Worm (Caenorhabditis elegans) whole organism, midembryonic: ENCODE results near the gene F22E5.9.
"Not testable (repeated sequence)": the region's sequence is repeated elsewhere in the genome, so short reads cannot be mapped to it uniquely, and the experiment has no call there.

Experiments used
- T22C8.4 ChIP-seq: fragments of 200-800 bp; sonication (Bioruptor generic); IDR thresholded peaks from 2 replicates; pipeline ENCODE4 v1.3.6; 2022; ENCODE audit warnings: missing genetic modification characterization, missing compliant biosample characterization
- cog-1 ChIP-seq: sonication (generic microtip); optimal IDR thresholded peaks from 2 replicates; lab custom pipeline; 2016; ENCODE audit warnings: missing genetic modification characterization, missing compliant biosample characterization
- flt-1 ChIP-seq: fragments of 200-800 bp; sonication (Bioruptor generic); IDR thresholded peaks from 2 replicates; pipeline ENCODE4 v1.3.6; 2022; ENCODE audit warnings: missing genetic modification characterization, missing compliant biosample characterization
- klf-2 ChIP-seq: fragments of 200-800 bp; sonication (Bioruptor generic); conservative IDR thresholded peaks from 2 replicates; pipeline ENCODE4 v1.3.6; 2022; ENCODE audit warnings: missing genetic modification reagents, missing genetic modification characterization, missing compliant biosample characterization
- med-1 ChIP-seq: sonication (generic microtip); optimal IDR thresholded peaks from 2 replicates; lab custom pipeline; 2017; ENCODE audit warnings: missing genetic modification characterization, mild to moderate bottlenecking, missing compliant biosample characterization, antibody characterized with exemption, missing genetic modification reagents; ENCODE audit not compliant: insufficient read depth
- ref-1 ChIP-seq: fragments of 200-800 bp; sonication (Bioruptor generic); conservative IDR thresholded peaks from 2 replicates; pipeline ENCODE4 v1.3.6; 2022; ENCODE audit warnings: missing genetic modification reagents, missing genetic modification characterization, missing compliant biosample characterization
- tab-1 ChIP-seq: fragments of 200-800 bp; sonication (Bioruptor generic); IDR thresholded peaks from 2 replicates; pipeline ENCODE4 v1.3.6; 2022; ENCODE audit warnings: missing genetic modification characterization, missing compliant biosample characterization
- ztf-23 ChIP-seq: fragments of 200-800 bp; sonication (Bioruptor generic); IDR thresholded peaks from 2 replicates; pipeline ENCODE4 v1.3.6; 2022; ENCODE audit warnings: missing genetic modification reagents, missing genetic modification characterization, missing compliant biosample characterization
- ztf-29 ChIP-seq: fragments of 200-800 bp; sonication (Bioruptor generic); IDR thresholded peaks from 2 replicates; pipeline ENCODE4 v1.3.6; 2022; ENCODE audit warnings: missing genetic modification reagents, missing genetic modification characterization, missing compliant biosample characterization

F22E5.9 gene

ce11 chrII:2672320-2672719 is 34.1 kb downstream of the F22E5.9 start, which contains the start of gene sri-57:
Gene sri-57, minus strand, starts transcription at chrII:2672420.
- TF ChIP-seq cog-1; med-1 (GFP tag; lab: Kevin White, UChicago); klf-2 (GFP tag; lab: Robert Waterston, UW): not testable (repeated sequence)

- TF ChIP-seq klf-2 (GFP tag; lab: Robert Waterston, UW); ztf-23 (GFP tag; lab: Robert Waterston, UW); flt-1: not testable (repeated sequence)
Measured at ce11 chrII:2673534-2673933, 35.3 kb downstream of the F22E5.9 start, which contains the start of the genes F22E5.20 and F22E5.1. Gene F22E5.20, minus strand, starts transcription at chrII:2673634. Gene F22E5.1, plus strand, starts transcription at chrII:2673775.

- TF ChIP-seq ztf-29 (GFP tag; lab: Robert Waterston, UW) (no peak), cog-1 (no peak)
Measured at ce11 chrII:2677534-2678168, 39.5 kb downstream of the F22E5.9 start, which contains the start of gene F22E5.17. Gene F22E5.17, plus strand, starts transcription at chrII:2678041.

- no peak for TF ChIP-seq klf-2 (GFP tag; lab: Robert Waterston, UW)
- TF ChIP-seq med-1 (GFP tag; lab: Kevin White, UChicago), result no peak
- TF ChIP-seq tab-1 (GFP tag; lab: Robert Waterston, UW), result no peak
- TF ChIP-seq T22C8.4, result no peak
- no peak for TF ChIP-seq ztf-23 (GFP tag; lab: Robert Waterston, UW)
- TF ChIP-seq flt-1, result no peak
- no peak for TF ChIP-seq ref-1 (GFP tag; lab: Robert Waterston, UW)
- no peak for TF ChIP-seq ztf-29 (GFP tag; lab: Robert Waterston, UW)
Measured at ce11 chrII:2681118-2681517, 42.9 kb downstream of the F22E5.9 start, which contains the start of gene F34D6.1. Gene F34D6.1, minus strand, starts transcription at chrII:2681218.

- TF ChIP-seq ztf-23 (GFP tag; lab: Robert Waterston, UW) (no peak), T22C8.4 (no peak), med-1 (GFP tag; lab: Kevin White, UChicago) (no peak), tab-1 (GFP tag; lab: Robert Waterston, UW) (no peak), cog-1 (no peak), ztf-29 (GFP tag; lab: Robert Waterston, UW) (no peak), klf-2 (GFP tag; lab: Robert Waterston, UW) (no peak), flt-1 (no peak), ref-1 (GFP tag; lab: Robert Waterston, UW) (no peak)
Measured at ce11 chrII:2684208-2684607, 46.0 kb downstream of the F22E5.9 start, which contains the start of gene ceh-87. Gene ceh-87, minus strand, starts transcription at chrII:2684308.

ce11 chrII:2684783-2685182 is 46.6 kb downstream of the F22E5.9 start:
- TF ChIP-seq ref-1 (GFP tag; lab: Robert Waterston, UW), result no peak
- TF ChIP-seq med-1 (GFP tag; lab: Kevin White, UChicago), result no peak
- TF ChIP-seq T22C8.4, result no peak
- no peak for TF ChIP-seq cog-1
- no peak for TF ChIP-seq ztf-29 (GFP tag; lab: Robert Waterston, UW)
- TF ChIP-seq flt-1, result no peak
- no peak for TF ChIP-seq klf-2 (GFP tag; lab: Robert Waterston, UW)
- no peak for TF ChIP-seq tab-1 (GFP tag; lab: Robert Waterston, UW)
- no peak for TF ChIP-seq ztf-23 (GFP tag; lab: Robert Waterston, UW)

- TF ChIP-seq T22C8.4, result no peak
- no peak for TF ChIP-seq tab-1 (GFP tag; lab: Robert Waterston, UW)
- no peak for TF ChIP-seq cog-1
- TF ChIP-seq ztf-29 (GFP tag; lab: Robert Waterston, UW), result no peak
- no peak for TF ChIP-seq klf-2 (GFP tag; lab: Robert Waterston, UW)
- TF ChIP-seq med-1 (GFP tag; lab: Kevin White, UChicago), result no peak
- no peak for TF ChIP-seq ref-1 (GFP tag; lab: Robert Waterston, UW)
- no peak for TF ChIP-seq ztf-23 (GFP tag; lab: Robert Waterston, UW)
- TF ChIP-seq flt-1, result no peak
Measured at ce11 chrII:2686985-2687675, 48.9 kb downstream of the F22E5.9 start, which contains the start of the genes sup-9 and nspf-1. Gene sup-9, minus strand, starts transcription at chrII:2687027. Gene nspf-1, plus strand, starts transcription at chrII:2687625.

ce11 chrII:2688616-2689015 is 50.4 kb downstream of the F22E5.9 start, which contains the start of gene nspf-2:
Gene nspf-2, plus strand, starts transcription at chrII:2688916.
- not testable (repeated sequence) for TF ChIP-seq T22C8.4; ref-1 (GFP tag; lab: Robert Waterston, UW); ztf-23 (GFP tag; lab: Robert Waterston, UW)
